Worm (Caenorhabditis elegans) whole organism, young adult: ENCODE results near the gene T21D12.11.

Experiments used
- B0019.2 ChIP-seq: fragments of 200-800 bp; sonication (Bioruptor generic); conservative IDR thresholded peaks from 2 replicates; pipeline ENCODE4 v1.3.6; 2022; ENCODE audit warnings: missing genetic modification reagents, missing genetic modification characterization, missing compliant biosample characterization
- Y79H2A.3 ChIP-seq: fragments of 200-800 bp; sonication (Bioruptor generic); conservative IDR thresholded peaks from 2 replicates; pipeline ENCODE4 v1.3.6; 2022; ENCODE audit warnings: missing genetic modification reagents, missing genetic modification characterization, missing compliant biosample characterization
- akir-1 ChIP-seq: fragments of 200-800 bp; sonication (Bioruptor generic); optimal IDR thresholded peaks from 2 replicates; lab custom pipeline; 2018; ENCODE audit warnings: mild to moderate bottlenecking, missing genetic modification characterization, moderate library complexity, missing compliant biosample characterization
- attf-3 ChIP-seq: fragments of 200-800 bp; sonication (Bioruptor generic); conservative IDR thresholded peaks from 2 replicates; pipeline ENCODE4 v1.3.6; 2022; ENCODE audit warnings: missing genetic modification reagents, missing genetic modification characterization, missing compliant biosample characterization
- ceh-91 ChIP-seq: fragments of 200-800 bp; sonication (Bioruptor generic); IDR thresholded peaks from 2 replicates; pipeline ENCODE4 v1.3.6; 2022; ENCODE audit warnings: missing genetic modification reagents, missing genetic modification characterization, missing compliant biosample characterization
- ets-4 ChIP-seq: fragments of 200-800 bp; sonication (Bioruptor generic); optimal IDR thresholded peaks from 2 replicates; lab custom pipeline; 2018; ENCODE audit warnings: mild to moderate bottlenecking, missing genetic modification characterization, missing compliant biosample characterization
- let-607 ChIP-seq, 2 experiments: fragments of 200-800 bp in 1 of 2; sonication (Bioruptor generic) in 1 of 2; sonication (generic microtip) in 1 of 2; optimal IDR thresholded peaks; 2 replicates each; lab custom pipeline; 2016 to 2018; ENCODE audit warnings: mild to moderate bottlenecking in 2 of 2, missing compliant biosample characterization in 2 of 2, missing genetic modification characterization in 2 of 2, moderate library complexity in 2 of 2, missing genotype in 1 of 2
- madf-3 ChIP-seq: fragments of 200-800 bp; sonication (Bioruptor generic); IDR thresholded peaks from 2 replicates; pipeline ENCODE4 v1.3.6; 2022; ENCODE audit warnings: missing genetic modification reagents, missing genetic modification characterization, missing compliant biosample characterization
- rec-8 ChIP-seq, 2 experiments: sonication (generic microtip); optimal IDR thresholded peaks; 2 replicates each; lab custom pipeline; 2016; ENCODE audit warnings: mild to moderate bottlenecking in 2 of 2, missing genetic modification characterization in 2 of 2, missing genetic modification reagents in 2 of 2, missing genotype in 2 of 2, missing biosample characterization in 1 of 2, missing compliant biosample characterization in 1 of 2, moderate library complexity in 1 of 2
- sea-2 ChIP-seq: fragments of 200-800 bp; sonication (Bioruptor generic); IDR thresholded peaks from 2 replicates; pipeline ENCODE4 v1.3.6; 2022; ENCODE audit warnings: missing genetic modification characterization, missing compliant biosample characterization

DNA sequence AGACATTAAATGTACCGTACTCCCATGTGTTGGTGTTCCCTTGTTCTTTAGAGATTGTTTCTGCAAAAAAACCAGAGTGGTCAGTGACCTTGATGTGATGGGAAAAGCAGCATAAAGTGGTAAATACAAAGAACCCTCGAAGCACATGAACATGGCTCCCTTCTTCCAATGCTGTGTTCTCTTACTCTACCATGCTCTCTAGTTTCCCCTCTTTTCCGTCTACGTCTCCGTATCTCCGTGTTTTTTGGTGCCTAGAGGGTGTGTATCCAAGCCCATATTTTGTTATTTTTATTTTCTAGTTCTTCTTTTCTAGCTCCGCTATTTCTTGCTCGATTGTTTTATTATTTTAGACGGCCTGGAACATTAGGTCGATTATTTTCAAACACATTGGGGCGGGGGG, 37.4 kb downstream of the T21D12.11 start:
- TF ChIP-seq ceh-91 = no peak
- TF ChIP-seq B0019.2 (GFP tag; lab: Robert Waterston, UW) = no peak
- no peak for TF ChIP-seq attf-3
- no peak for TF ChIP-seq rec-8 (tag; optimal IDR thresholded peaks at IDR 0.05; lab: Kevin White, UChicago)
- no peak for TF ChIP-seq ets-4 (GFP tag; lab: Kevin White, UChicago)
- TF ChIP-seq let-607 (tag; optimal IDR thresholded peaks at IDR 0.05; lab: Kevin White, UChicago) = no peak
- no peak for TF ChIP-seq madf-3 (GFP tag; lab: Robert Waterston, UW)
- TF ChIP-seq sea-2 = no peak
- no peak for TF ChIP-seq Y79H2A.3 (GFP tag; lab: Robert Waterston, UW)
- no peak for TF ChIP-seq akir-1 (GFP tag; lab: Kevin White, UChicago)
